Worm (Caenorhabditis elegans): Measurements from ENCODE around the gene srab-13.

srab-13 gene

DNA sequence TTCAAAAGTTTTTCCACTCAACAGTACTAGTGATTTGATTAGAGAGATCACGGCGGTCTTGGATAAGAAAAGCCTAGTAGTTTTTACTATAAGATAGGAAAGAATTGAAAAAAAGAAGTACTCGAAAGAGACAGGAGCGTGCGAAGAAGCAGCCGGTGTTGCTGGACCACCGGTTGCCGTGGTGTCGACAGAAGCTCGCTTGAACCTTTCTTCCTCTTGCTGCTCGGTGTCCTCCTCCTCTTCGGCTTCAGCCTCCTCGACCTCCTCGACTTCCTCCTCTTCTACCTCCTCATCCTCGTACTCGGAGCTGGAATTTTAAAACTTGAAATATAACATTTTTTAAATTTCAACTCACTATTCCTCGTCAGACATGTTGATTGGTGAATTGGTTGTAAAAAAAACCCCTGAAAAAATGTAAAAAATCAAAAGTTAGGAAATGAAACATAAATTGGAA is 35.1 kb downstream of the srab-13 start, which contains the start of gene tnt-4:
Gene tnt-4 (minus strand): TSS at position 404 of the 454 bp plus-strand sequence.
- TF ChIP-seq lin-35 (GFP tag; optimal IDR thresholded peaks at IDR 0.05), result no peak
- TF ChIP-seq unc-30 (tag; optimal IDR thresholded peaks at IDR 0.05), result no peak
- no peak for TF ChIP-seq dsc-1 (tag; optimal IDR thresholded peaks at IDR 0.05)
- TF ChIP-seq nhr-20 (tag; optimal IDR thresholded peaks at IDR 0.05), result no peak
- no peak for TF ChIP-seq nhr-47 (tag; optimal IDR thresholded peaks at IDR 0.05)
- TF ChIP-seq skn-1 (tag; optimal IDR thresholded peaks at IDR 0.05), result no peak
- TF ChIP-seq snpc-4 (tag; optimal IDR thresholded peaks at IDR 0.05), result no peak
- no peak for TF ChIP-seq lir-3 (tag; optimal IDR thresholded peaks at IDR 0.05; ENCODE audit: poor library complexity)
- TF ChIP-seq unc-130 (tag; optimal IDR thresholded peaks at IDR 0.05), result no peak
- TF ChIP-seq nhr-12 (tag; optimal IDR thresholded peaks at IDR 0.05), result no peak
- no peak for TF ChIP-seq unc-98 (GFP tag; IDR thresholded peaks at IDR 0.05)
- TF ChIP-seq grh-1 (GFP tag; IDR thresholded peaks at IDR 0.05), result no peak
- TF ChIP-seq nhr-77 (tag; optimal IDR thresholded peaks at IDR 0.05), result no peak
- TF ChIP-seq ets-5 (GFP tag; IDR thresholded peaks at IDR 0.05), result no peak
- TF ChIP-seq unc-86 (tag; optimal IDR thresholded peaks at IDR 0.05), result no peak
- TF ChIP-seq pag-3 (tag; optimal IDR thresholded peaks at IDR 0.05; ENCODE audit: borderline replicate concordance, insufficient read depth), result no peak
- TF ChIP-seq ztf-4 (tag; optimal IDR thresholded peaks at IDR 0.05), result no peak

DNA sequence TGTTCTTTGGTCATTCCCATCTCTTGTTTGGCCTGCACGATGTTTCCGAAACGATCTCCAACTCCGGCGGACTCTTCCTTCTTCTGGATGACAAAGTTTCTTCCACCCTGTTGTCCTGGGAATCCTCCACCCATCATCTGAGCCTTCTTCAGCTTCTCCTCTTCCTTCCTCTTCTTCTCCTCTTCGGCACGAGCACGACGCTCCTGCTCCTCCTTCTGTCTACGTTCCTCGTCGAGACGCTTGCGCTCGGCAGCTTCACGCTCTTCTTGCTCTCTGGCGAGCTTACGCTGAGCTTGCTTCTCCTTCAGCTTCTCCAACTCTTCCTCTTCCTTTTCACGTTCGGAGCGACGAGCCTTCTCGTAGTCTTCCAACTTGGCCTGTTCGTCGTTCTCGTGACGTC is 36.3 kb downstream of the srab-13 start:
- TF ChIP-seq efl-1 (optimal IDR thresholded peaks at IDR 0.05) (no peak), efl-1 (GFP tag; optimal IDR thresholded peaks at IDR 0.05 in 1 of 2) (peak in 1 of 2 experiments; percentile 64), egl-13 (tag; optimal IDR thresholded peaks at IDR 0.05) (no peak), zag-1 (tag; optimal IDR thresholded peaks at IDR 0.05) (no peak), nhr-47 (tag; optimal IDR thresholded peaks at IDR 0.05) (no peak), pqm-1 (tag; optimal IDR thresholded peaks at IDR 0.05) (no peak), nhr-90 (tag; optimal IDR thresholded peaks at IDR 0.05; ENCODE audit: poor library complexity) (no peak), ces-1 (GFP tag; optimal IDR thresholded peaks at IDR 0.05) (no peak)

DNA sequence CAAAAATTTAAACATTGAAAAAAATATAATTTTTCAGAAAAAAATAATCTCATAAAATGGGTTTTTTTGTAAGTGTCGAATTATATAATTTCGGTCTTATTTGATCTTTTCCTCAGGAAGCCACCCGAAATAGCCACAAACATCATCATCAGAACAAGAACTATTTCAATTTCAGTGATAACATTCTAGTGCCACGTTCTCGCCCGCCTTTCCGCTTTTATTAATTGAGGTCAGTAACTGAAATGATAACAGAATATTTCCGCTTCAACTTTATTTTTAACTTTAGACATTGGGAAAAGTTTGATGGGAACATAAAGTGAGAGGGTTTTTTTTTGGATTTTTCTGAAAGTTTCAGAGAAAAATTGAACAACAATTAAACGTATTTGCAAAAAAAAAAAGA is 38.5 kb downstream of the srab-13 start:
- TF ChIP-seq elt-2 (tag; optimal IDR thresholded peaks at IDR 0.05) (peak; percentile 31), ceh-8 (GFP tag; optimal IDR thresholded peaks at IDR 0.05) (no peak)

DNA sequence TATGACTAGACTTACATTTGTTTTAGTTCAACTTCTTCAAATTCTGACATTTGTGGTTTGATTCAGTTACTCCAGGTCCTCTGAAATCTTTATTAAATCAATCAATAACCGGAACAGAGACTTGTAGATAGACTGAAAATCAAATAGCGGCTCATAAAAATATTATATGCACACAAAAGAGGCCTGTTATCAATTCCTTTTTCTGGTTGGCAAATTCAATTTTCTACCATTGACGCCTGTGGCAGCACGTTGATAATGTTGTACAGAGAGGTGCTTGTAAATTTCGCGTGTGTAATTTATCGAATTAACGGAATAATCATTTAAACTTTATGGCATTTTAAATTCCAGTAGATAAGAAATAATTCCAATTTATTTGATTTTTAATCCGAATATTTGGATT is 40.7 kb downstream of the srab-13 start, which contains the start of gene T08B1.1:
Gene T08B1.1 (minus strand): TSS at position 92 of the 400 bp plus-strand sequence.
- peak; percentile 80 for TF ChIP-seq elt-2 (tag; optimal IDR thresholded peaks at IDR 0.05)
- no peak for TF ChIP-seq nhr-20 (tag; optimal IDR thresholded peaks at IDR 0.05)

DNA sequence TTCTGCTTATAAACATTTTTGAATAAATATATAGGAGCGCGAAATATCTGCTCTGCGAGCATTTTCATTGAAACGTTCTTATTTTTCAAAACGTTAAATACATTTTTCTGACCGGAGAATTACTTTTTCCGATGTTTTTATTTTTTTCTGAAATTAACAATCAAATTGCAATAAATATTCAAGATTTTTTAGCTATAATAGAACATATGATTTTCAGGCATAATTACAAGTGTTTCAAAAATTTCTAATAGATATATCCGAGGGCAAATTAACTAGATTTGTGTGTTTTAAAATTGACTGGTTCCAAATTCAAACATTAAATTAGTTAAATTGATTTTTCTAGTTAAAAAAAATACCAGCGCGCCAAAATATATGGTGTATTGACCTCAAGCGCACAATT is 48.7 kb downstream of the srab-13 start, which contains the start of gene T08B1.4:
Gene T08B1.4 (plus strand): TSS at position 301 of the 400 bp plus-strand sequence.
- TF ChIP-seq nhr-19 (GFP tag; conservative IDR thresholded peaks at IDR 0.05) (no peak), efl-3 (GFP tag; optimal IDR thresholded peaks at IDR 0.05) (no peak), nhr-85 (tag) (no peak), aly-2 (tag; optimal IDR thresholded peaks at IDR 0.05) (no peak), ces-1 (GFP tag; optimal IDR thresholded peaks at IDR 0.05) (no peak), aha-1 (tag; optimal IDR thresholded peaks at IDR 0.05) (no peak), zag-1 (tag; optimal IDR thresholded peaks at IDR 0.05) (no peak), lin-39 (tag; optimal IDR thresholded peaks at IDR 0.05) (no peak), nhr-76 (tag; optimal IDR thresholded peaks at IDR 0.05) (no peak)

DNA sequence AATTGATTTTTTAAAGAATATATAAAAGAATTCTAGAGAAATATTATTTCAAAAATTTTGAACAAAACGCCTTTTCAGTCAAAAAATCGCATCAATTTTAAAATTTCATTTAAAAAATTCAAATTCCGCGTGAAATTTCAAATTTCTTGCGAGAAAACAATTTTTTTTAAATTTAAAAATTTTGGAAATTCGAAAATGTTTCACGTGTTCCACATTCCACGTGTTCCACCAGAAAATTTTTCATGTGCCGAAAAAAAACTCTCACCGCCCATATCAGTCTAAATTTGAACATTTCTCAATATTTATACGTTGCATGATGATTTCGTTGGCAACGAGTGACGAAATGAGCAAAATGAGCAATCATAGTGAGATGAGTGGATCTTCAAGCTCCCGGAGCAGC is 52.6 kb downstream of the srab-13 start, which contains the start of gene fbxa-201:
Gene fbxa-201 (plus strand): TSS at position 301 of the 400 bp plus-strand sequence.
- TF ChIP-seq sup-37 (GFP tag; optimal IDR thresholded peaks at IDR 0.05) (no peak), F16B12.6 (tag; optimal IDR thresholded peaks at IDR 0.05) (no peak), ets-5 (GFP tag; IDR thresholded peaks at IDR 0.05) (no peak)
